In the genomic region with DNA sequence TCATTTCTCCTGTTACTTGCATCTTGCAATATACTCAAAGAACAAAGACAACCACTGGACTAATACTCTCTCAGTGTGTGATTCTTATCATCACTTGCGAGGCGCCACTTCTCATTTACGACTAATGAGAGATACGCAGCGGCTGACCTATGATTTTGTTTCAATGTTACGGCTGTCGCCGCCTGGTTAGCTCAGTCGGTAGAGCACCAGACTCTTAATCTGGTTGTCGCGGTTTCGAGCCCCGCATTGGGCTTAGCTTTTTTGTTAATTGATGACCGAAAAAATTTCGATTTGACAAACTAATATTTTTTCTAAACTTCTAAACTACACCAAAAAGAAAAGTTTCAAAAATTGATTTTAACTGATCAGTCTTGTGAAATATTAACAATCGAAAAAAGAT, we compare ENCODE assay signal across 1 worm cellular context.
A peak's percentile ranks its signal among the peaks of the same experiment; 100 is the strongest.
TF ChIP-seq lines count a peak whose summit lies in the region.

No protein-coding gene starts in this region.

TF ChIP-seq in whole organism, L4 larva, 104 proteins besides CTCF, POLR2A, EP300 and RAD21 (continued from another document):
- 0 out of 2 replicates have a peak, but pooled peaks have one; percentile 70 for TF ChIP-seq zfp-3 (GFP tag; conservative IDR thresholded peaks at IDR 0.05; lab: Robert Waterston, UW)
- TF ChIP-seq ctbp-1 (GFP tag; IDR thresholded peaks at IDR 0.05; lab: Robert Waterston, UW) = 0 out of 2 replicates have a peak, but pooled peaks have one; percentile 10
- TF ChIP-seq lim-7 (GFP tag; IDR thresholded peaks at IDR 0.05; lab: Robert Waterston, UW) = 0 out of 2 replicates have a peak, but pooled peaks have one; percentile 40
- TF ChIP-seq duxl-1 (tag; optimal IDR thresholded peaks at IDR 0.05; lab: Kevin White, UChicago; ENCODE audit: poor library complexity) = peak; percentile 3
- TF ChIP-seq vab-7 (GFP tag; IDR thresholded peaks at IDR 0.05; lab: Robert Waterston, UW) = peak; percentile 57; the same call in 1 of the 2 replicates
- TF ChIP-seq egl-43 (GFP tag; IDR thresholded peaks at IDR 0.05; lab: Robert Waterston, UW) = no peak
- no peak for TF ChIP-seq nhr-25 (tag; optimal IDR thresholded peaks at IDR 0.05; lab: Kevin White, UChicago; ENCODE audit: borderline replicate concordance, insufficient read depth)
- no peak; the same call in none of the 2 replicates for TF ChIP-seq dmd-8 (GFP tag; IDR thresholded peaks at IDR 0.05; lab: Robert Waterston, UW)
- 0 out of 2 replicates have a peak, but pooled peaks have one; percentile 40 for TF ChIP-seq nhr-42 (GFP tag; IDR thresholded peaks at IDR 0.05; lab: Robert Waterston, UW)
- no peak for TF ChIP-seq F26F4.8 (GFP tag; conservative IDR thresholded peaks at IDR 0.05; lab: Robert Waterston, UW)
- no peak for TF ChIP-seq ceh-82 (tag; optimal IDR thresholded peaks at IDR 0.05; lab: Kevin White, UChicago)
- no peak for TF ChIP-seq mep-1 (tag; optimal IDR thresholded peaks at IDR 0.05; lab: Kevin White, UChicago)
- no peak for TF ChIP-seq unc-62 (GFP tag; optimal IDR thresholded peaks at IDR 0.05 in 1 of 2; lab: Kevin White, UChicago)
- no peak for TF ChIP-seq unc-62 (tag; optimal IDR thresholded peaks at IDR 0.05; lab: Kevin White, UChicago)
- TF ChIP-seq Y105C5A.15 (GFP tag; IDR thresholded peaks at IDR 0.05; lab: Robert Waterston, UW) = 0 out of 2 replicates have a peak, but pooled peaks have one; percentile 15
- no peak for TF ChIP-seq egl-27 (tag; optimal IDR thresholded peaks at IDR 0.05; lab: Kevin White, UChicago)
- 0 out of 2 replicates have a peak, but pooled peaks have one; percentile 65 for TF ChIP-seq nhr-41 (GFP tag; IDR thresholded peaks at IDR 0.05; lab: Robert Waterston, UW)
- peak; percentile 46 for TF ChIP-seq hlh-11 (tag; optimal IDR thresholded peaks at IDR 0.05; lab: Kevin White, UChicago)
- 0 out of 2 replicates have a peak, but pooled peaks have one; percentile 15 for TF ChIP-seq dmd-9 (GFP tag; IDR thresholded peaks at IDR 0.05; lab: Robert Waterston, UW)
- TF ChIP-seq saeg-2 (GFP tag; IDR thresholded peaks at IDR 0.05; lab: Robert Waterston, UW) = 0 out of 2 replicates have a peak, but pooled peaks have one; percentile 48
- 0 out of 2 replicates have a peak, but pooled peaks have one; percentile 47 for TF ChIP-seq daf-19 (GFP tag; conservative IDR thresholded peaks at IDR 0.05; lab: Robert Waterston, UW)
- TF ChIP-seq ZK546.5 (tag; optimal IDR thresholded peaks at IDR 0.05; lab: Kevin White, UChicago) = no peak
- TF ChIP-seq F44E2.7 (GFP tag; IDR thresholded peaks at IDR 0.05; lab: Robert Waterston, UW) = no peak
- TF ChIP-seq ces-1 (GFP tag; optimal IDR thresholded peaks at IDR 0.05; lab: Kevin White, UChicago) = no peak
- TF ChIP-seq dpl-1 (GFP tag; optimal IDR thresholded peaks at IDR 0.05; lab: Kevin White, UChicago) = no peak
- TF ChIP-seq ceh-44 (GFP tag; IDR thresholded peaks at IDR 0.05; lab: Robert Waterston, UW) = 0 out of 2 replicates have a peak, but pooled peaks have one; percentile 14
- 0 out of 2 replicates have a peak, but pooled peaks have one; percentile 19 for TF ChIP-seq lin-1 (GFP tag; IDR thresholded peaks at IDR 0.05; lab: Robert Waterston, UW)
- peak; percentile 31 for TF ChIP-seq dve-1 (tag; optimal IDR thresholded peaks at IDR 0.05; lab: Kevin White, UChicago; ENCODE audit: insufficient read depth)
- peak; percentile 73; the same call in 1 of the 2 replicates for TF ChIP-seq pha-4 (GFP tag; IDR thresholded peaks at IDR 0.05; lab: Robert Waterston, UW)
- no peak for TF ChIP-seq pha-4 (tag; optimal IDR thresholded peaks at IDR 0.05; lab: Kevin White, UChicago)
